Worm (Caenorhabditis elegans) whole organism, L2 larva: Measurements from ENCODE around the gene R01H2.8.

ENCODE experiments used
- alr-1 ChIP-seq: fragments of 150-350 bp; optimal IDR thresholded peaks from 2 replicates; lab custom pipeline; 2014; ENCODE audit warnings: missing biosample characterization, missing genetic modification characterization
- ama-1 ChIP-seq: fragments of 150-350 bp; optimal IDR thresholded peaks from 2 replicates; lab custom pipeline; 2018; ENCODE audit warnings: inconsistent platforms
- ceh-82 ChIP-seq: fragments of 150-350 bp; optimal IDR thresholded peaks from 2 replicates; lab custom pipeline; 2014; ENCODE audit warnings: missing biosample characterization, missing genetic modification characterization
- nhr-11 ChIP-seq: fragments of 150-350 bp; optimal IDR thresholded peaks from 2 replicates; lab custom pipeline; 2014; ENCODE audit warnings: missing biosample characterization, missing genetic modification characterization
- nhr-12 ChIP-seq: fragments of 150-350 bp; optimal IDR thresholded peaks from 2 replicates; lab custom pipeline; 2014; ENCODE audit warnings: missing biosample characterization, missing genetic modification characterization
- nhr-23 ChIP-seq: fragments of 150-350 bp; optimal IDR thresholded peaks from 2 replicates; lab custom pipeline; 2014; ENCODE audit warnings: missing biosample characterization, missing genetic modification reagents, missing genetic modification characterization
- nhr-25 ChIP-seq: fragments of 150-350 bp; sonication (generic microtip); optimal IDR thresholded peaks from 3 replicates; lab custom pipeline; 2014; ENCODE audit warnings: missing biosample characterization, missing genetic modification characterization
- snpc-4 ChIP-seq: fragments of 150-350 bp; optimal IDR thresholded peaks from 2 replicates; lab custom pipeline; 2014; ENCODE audit warnings: missing biosample characterization, missing genetic modification characterization
- zag-1 ChIP-seq: fragments of 150-350 bp; optimal IDR thresholded peaks from 2 replicates; lab custom pipeline; 2014; ENCODE audit warnings: missing biosample characterization, missing genetic modification characterization
- ztf-4 ChIP-seq: fragments of 150-350 bp; optimal IDR thresholded peaks from 2 replicates; lab custom pipeline; 2014; ENCODE audit warnings: missing biosample characterization, missing genetic modification characterization

DNA sequence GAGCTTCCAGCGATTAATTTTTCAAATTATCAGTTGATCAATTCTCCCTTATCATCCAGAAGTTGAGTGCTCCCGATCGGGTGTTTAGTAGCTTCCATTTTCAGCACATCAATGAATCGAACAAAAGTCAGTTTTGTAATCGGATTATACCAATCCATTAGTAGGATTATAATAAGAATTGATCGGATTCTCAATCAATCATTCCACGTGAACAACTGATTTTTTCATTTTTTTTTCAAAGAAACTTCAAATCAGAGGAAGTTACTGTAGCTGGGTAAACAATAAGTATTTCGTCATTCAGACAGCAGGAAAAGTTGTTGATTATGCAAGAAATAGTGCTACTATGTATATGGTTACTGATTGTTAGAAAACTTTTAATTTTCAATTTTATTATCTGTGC is 38.0 kb downstream of the R01H2.8 start:
- TF ChIP-seq zag-1, result no peak
- no peak for TF ChIP-seq snpc-4 (tag; lab: Kevin White, UChicago)
- TF ChIP-seq ztf-4 (tag; lab: Kevin White, UChicago), result no peak
- no peak for TF ChIP-seq ceh-82 (tag; lab: Kevin White, UChicago)
- TF ChIP-seq nhr-12 (tag; lab: Kevin White, UChicago), result no peak
- TF ChIP-seq nhr-23 (tag; lab: Kevin White, UChicago), result no peak
- TF ChIP-seq nhr-25 (tag; lab: Kevin White, UChicago), result no peak
- no peak for TF ChIP-seq nhr-11
- no peak for TF ChIP-seq alr-1 (tag; lab: Kevin White, UChicago)
- TF ChIP-seq ama-1 (lab: Kevin White, UChicago), result no peak
